Fruit fly (Drosophila melanogaster) whole organism, prepupa: ENCODE data around the gene CG4133.

Experiments used
- CG3919 ChIP-seq: fragments of 200-800 bp; sonication (Bioruptor generic); optimal IDR thresholded peaks from 3 replicates; lab custom pipeline; 2016; ENCODE audit warnings: missing biosample characterization, missing genetic modification characterization
- CG6792 ChIP-seq: fragments of 200-800 bp; sonication (Bioruptor generic); optimal IDR thresholded peaks from 3 replicates; lab custom pipeline; 2016; ENCODE audit warnings: missing biosample characterization, missing genetic modification characterization
- CG8632 ChIP-seq: fragments of 200-800 bp; sonication (Bioruptor generic); optimal IDR thresholded peaks from 3 replicates; lab custom pipeline; 2016; ENCODE audit warnings: missing biosample characterization, missing genetic modification characterization
- CG9139 ChIP-seq: fragments of 200-800 bp; sonication (Bioruptor generic); optimal IDR thresholded peaks from 3 replicates; lab custom pipeline; 2017; ENCODE audit warnings: missing biosample characterization, mild to moderate bottlenecking, missing genetic modification characterization
- Eip78C ChIP-seq: fragments of 200-800 bp; sonication (Bioruptor generic); peaks from one replicate; lab custom pipeline; 2016; ENCODE audit warnings: missing biosample characterization, missing genetic modification characterization
- Sox15 ChIP-seq: fragments of 200-800 bp; sonication (Bioruptor generic); optimal IDR thresholded peaks from 3 replicates; lab custom pipeline; 2016; ENCODE audit warnings: missing biosample characterization, missing genetic modification characterization
- fd85E ChIP-seq: fragments of 200-800 bp; sonication (Bioruptor generic); optimal IDR thresholded peaks from 3 replicates; lab custom pipeline; 2016; ENCODE audit warnings: missing biosample characterization, missing genetic modification characterization

DNA sequence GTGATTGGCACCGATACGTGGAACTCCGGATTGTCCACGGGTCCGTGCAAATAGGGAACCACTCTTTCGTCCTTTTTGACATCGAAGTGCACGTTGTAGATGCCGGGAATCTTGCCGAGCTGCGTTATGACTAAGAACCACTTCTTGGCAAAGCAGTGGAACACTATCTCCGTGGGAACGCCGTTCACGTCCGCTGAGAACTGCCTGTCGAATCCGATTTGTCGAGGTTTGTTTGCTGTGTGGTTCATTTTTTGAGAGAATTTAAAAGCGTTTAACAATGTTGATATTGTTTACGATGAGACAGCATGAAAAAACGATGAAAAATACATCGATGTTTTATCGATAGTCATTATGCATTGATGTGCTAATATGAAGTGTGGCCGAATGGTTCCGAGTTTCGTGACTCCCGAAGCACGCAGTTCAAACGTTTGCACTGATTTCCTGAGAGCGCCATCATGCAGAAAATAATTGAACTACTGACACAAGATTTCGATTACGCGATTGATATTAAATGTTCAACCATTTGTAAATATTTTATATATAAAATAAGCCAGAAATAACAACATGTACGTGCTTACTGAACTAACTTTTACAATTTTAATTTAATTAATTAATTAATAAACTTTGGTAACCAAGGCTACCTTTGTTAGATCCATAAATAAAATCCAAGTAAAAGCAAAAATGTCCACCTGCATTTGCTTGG, 34.1 kb upstream of the CG4133 start, which contains the start of the genes CG11885 and CG13692:
- TF ChIP-seq CG9139 (GFP tag; lab: Kevin White, UChicago) (no peak), CG8632 (GFP tag; lab: Kevin White, UChicago) (no peak), CG6792 (GFP tag; lab: Kevin White, UChicago) (no peak), Eip78C (GFP tag; lab: Kevin White, UChicago) (peak; percentile 58), Sox15 (no peak), fd85E (no peak), CG3919 (GFP tag; lab: Kevin White, UChicago) (peak; percentile 38)
